Worm (Caenorhabditis elegans) whole organism, L3 larva: ENCODE data around the gene C34C12.6.

ENCODE experiments used
- R02D3.7 ChIP-seq: fragments of 150-350 bp; optimal IDR thresholded peaks from 2 replicates; lab custom pipeline; 2014; ENCODE audit warnings: missing biosample characterization, missing genetic modification characterization
- ZK546.5 ChIP-seq: sonication (generic microtip); optimal IDR thresholded peaks from 2 replicates; lab custom pipeline; 2017; ENCODE audit warnings: missing biosample characterization, missing genetic modification characterization
- aly-2 ChIP-seq: fragments of 150-350 bp; optimal IDR thresholded peaks from 2 replicates; lab custom pipeline; 2014; ENCODE audit warnings: missing biosample characterization, missing genetic modification characterization
- ceh-16 ChIP-seq: sonication (generic microtip); optimal IDR thresholded peaks from 2 replicates; lab custom pipeline; 2017; ENCODE audit warnings: missing biosample characterization, missing genetic modification characterization
- ceh-28 ChIP-seq: fragments of 150-350 bp; optimal IDR thresholded peaks from 2 replicates; lab custom pipeline; 2014; ENCODE audit warnings: missing biosample characterization, missing genetic modification reagents, missing genetic modification characterization
- ceh-9 ChIP-seq: sonication (generic microtip); optimal IDR thresholded peaks from 2 replicates; lab custom pipeline; 2018; ENCODE audit warnings: missing biosample characterization, missing genetic modification characterization
- daf-12 ChIP-seq: fragments of 150-350 bp; optimal IDR thresholded peaks from 2 replicates; lab custom pipeline; 2014; ENCODE audit warnings: missing biosample characterization, missing genetic modification reagents, missing genetic modification characterization
- egl-27 ChIP-seq: sonication (generic microtip); optimal IDR thresholded peaks from 4 replicates; lab custom pipeline; 2017; ENCODE audit warnings: missing biosample characterization, missing genetic modification reagents, missing genetic modification characterization
- egl-5 ChIP-seq: fragments of 150-350 bp; optimal IDR thresholded peaks from 2 replicates; lab custom pipeline; 2017; ENCODE audit warnings: missing biosample characterization, missing genetic modification reagents, missing genetic modification characterization, inconsistent platforms
- elt-1 ChIP-seq: fragments of 150-350 bp; optimal IDR thresholded peaks from 2 replicates; lab custom pipeline; 2014; ENCODE audit warnings: missing biosample characterization, missing genetic modification characterization
- elt-2 ChIP-seq: sonication (generic microtip); optimal IDR thresholded peaks from 2 replicates; lab custom pipeline; 2016; ENCODE audit warnings: missing genetic modification reagents, mild to moderate bottlenecking, missing genetic modification characterization, missing compliant biosample characterization
- elt-3 ChIP-seq, 3 experiments: fragments of 150-350 bp in 1 of 3; sonication (generic microtip) in 2 of 3; optimal IDR thresholded peaks; 2 replicates in 2 of 3; 4 replicates in 1 of 3; lab custom pipeline; 2014 to 2017; ENCODE audit warnings: missing biosample characterization in 3 of 3, missing genetic modification characterization in 3 of 3
- eor-1 ChIP-seq, 2 experiments: fragments of 150-350 bp; optimal IDR thresholded peaks; 2 replicates each; lab custom pipeline; 2014 to 2018; ENCODE audit warnings: missing biosample characterization in 2 of 2, missing genetic modification characterization in 2 of 2
- fos-1 ChIP-seq: fragments of 150-350 bp; optimal IDR thresholded peaks from 2 replicates; lab custom pipeline; 2014; ENCODE audit warnings: missing biosample characterization, missing genetic modification characterization
- jun-1 ChIP-seq: fragments of 150-350 bp; optimal IDR thresholded peaks from 2 replicates; lab custom pipeline; 2014; ENCODE audit warnings: missing biosample characterization, missing genetic modification reagents, missing genetic modification characterization
- lin-39 ChIP-seq: fragments of 150-350 bp; optimal IDR thresholded peaks from 2 replicates; lab custom pipeline; 2018; ENCODE audit warnings: missing biosample characterization, missing genetic modification reagents, missing genetic modification characterization
- lsy-12 ChIP-seq: sonication (generic microtip); optimal IDR thresholded peaks from 2 replicates; lab custom pipeline; 2016; ENCODE audit warnings: mild to moderate bottlenecking, missing genetic modification characterization, missing compliant biosample characterization
- nfya-1 ChIP-seq: sonication (generic microtip); optimal IDR thresholded peaks from 2 replicates; lab custom pipeline; 2017; ENCODE audit warnings: missing genetic modification characterization, mild to moderate bottlenecking, missing compliant biosample characterization, antibody characterized with exemption, moderate library complexity; ENCODE audit not compliant: insufficient read depth
- nhr-11 ChIP-seq: fragments of 150-350 bp; optimal IDR thresholded peaks from 2 replicates; lab custom pipeline; 2014; ENCODE audit warnings: missing biosample characterization, missing genetic modification characterization
- nhr-12 ChIP-seq: fragments of 150-350 bp; optimal IDR thresholded peaks from 2 replicates; lab custom pipeline; 2014; ENCODE audit warnings: missing biosample characterization, missing genetic modification characterization
- nhr-23 ChIP-seq: fragments of 150-350 bp; optimal IDR thresholded peaks from 2 replicates; lab custom pipeline; 2014; ENCODE audit warnings: missing biosample characterization, missing genetic modification reagents, missing genetic modification characterization
- nhr-237 ChIP-seq: fragments of 150-350 bp; optimal IDR thresholded peaks from 2 replicates; lab custom pipeline; 2014; ENCODE audit warnings: missing biosample characterization, missing genetic modification characterization
- nhr-25 ChIP-seq: sonication (generic microtip); optimal IDR thresholded peaks from 2 replicates; lab custom pipeline; 2017; ENCODE audit warnings: missing biosample characterization, missing genetic modification characterization
- nhr-28 ChIP-seq: fragments of 150-350 bp; optimal IDR thresholded peaks from 2 replicates; lab custom pipeline; 2014; ENCODE audit warnings: missing biosample characterization, missing genetic modification characterization
- nhr-43 ChIP-seq: sonication (generic microtip); optimal IDR thresholded peaks from 2 replicates; lab custom pipeline; 2016; ENCODE audit warnings: mild to moderate bottlenecking, missing genetic modification characterization, missing compliant biosample characterization; ENCODE audit not compliant: poor library complexity, severe bottlenecking
- nhr-67 ChIP-seq: fragments of 150-350 bp; optimal IDR thresholded peaks from 2 replicates; lab custom pipeline; 2014; ENCODE audit warnings: missing biosample characterization, missing genetic modification characterization
- nhr-77 ChIP-seq: fragments of 150-350 bp; optimal IDR thresholded peaks from 2 replicates; lab custom pipeline; 2014; ENCODE audit warnings: missing biosample characterization, missing genetic modification characterization
- pha-4 ChIP-seq: fragments of 150-350 bp; optimal IDR thresholded peaks from 2 replicates; lab custom pipeline; 2014; ENCODE audit warnings: missing biosample characterization, missing genetic modification reagents, missing genetic modification characterization
- pqm-1 ChIP-seq: fragments of 150-350 bp; optimal IDR thresholded peaks from 2 replicates; lab custom pipeline; 2017; ENCODE audit warnings: missing biosample characterization, missing genetic modification characterization, inconsistent platforms
- sea-2 ChIP-seq: fragments of 150-350 bp; sonication (generic microtip); optimal IDR thresholded peaks from 4 replicates; lab custom pipeline; 2014; ENCODE audit warnings: missing biosample characterization, missing genetic modification reagents, missing genetic modification characterization
- skn-1 ChIP-seq: fragments of 150-350 bp; optimal IDR thresholded peaks from 2 replicates; lab custom pipeline; 2014; ENCODE audit warnings: missing biosample characterization, missing genetic modification characterization
- snpc-4 ChIP-seq: fragments of 150-350 bp; optimal IDR thresholded peaks from 2 replicates; lab custom pipeline; 2014; ENCODE audit warnings: missing biosample characterization, missing genetic modification characterization
- unc-39 ChIP-seq: sonication (generic microtip); optimal IDR thresholded peaks from 4 replicates; lab custom pipeline; 2017; ENCODE audit warnings: missing biosample characterization, missing genetic modification characterization
- zag-1 ChIP-seq: fragments of 150-350 bp; optimal IDR thresholded peaks from 2 replicates; lab custom pipeline; 2014; ENCODE audit warnings: missing biosample characterization, missing genetic modification characterization

The C34C12.6 gene

ce11 chrIII:3482291-3482690, at the start of gene C34C12.6:
C34C12.6 (plus strand) TSS chrIII:3482591.
- TF ChIP-seq nhr-43 (tag; lab: Kevin White, UChicago) (no peak), pha-4 (no peak), nhr-237 (tag; lab: Kevin White, UChicago) (no peak), unc-39 (no peak), eor-1 (tag; optimal IDR thresholded peaks at IDR 0.05; lab: Kevin White, UChicago) (no peak), fos-1 (tag; lab: Kevin White, UChicago) (no peak), R02D3.7 (no peak), snpc-4 (tag; lab: Kevin White, UChicago) (no peak), elt-1 (tag; lab: Kevin White, UChicago) (no peak), lsy-12 (tag; lab: Kevin White, UChicago) (no peak), ceh-16 (tag; lab: Kevin White, UChicago) (no peak), elt-2 (tag; lab: Kevin White, UChicago) (no peak), skn-1 (tag; lab: Kevin White, UChicago) (no peak), zag-1 (tag; lab: Kevin White, UChicago) (no peak), nhr-67 (no peak)

ce11 chrIII:3435152-3435551, 47.2 kb upstream of the C34C12.6 start:
- TF ChIP-seq unc-39 (no peak), pha-4 (no peak), elt-2 (tag; lab: Kevin White, UChicago) (peak; percentile 51), ceh-28 (tag; lab: Kevin White, UChicago) (peak; percentile 61), nhr-11 (no peak), nhr-23 (tag; lab: Kevin White, UChicago) (peak; percentile 88), lsy-12 (tag; lab: Kevin White, UChicago) (no peak), snpc-4 (tag; lab: Kevin White, UChicago) (no peak), elt-3 (tag; optimal IDR thresholded peaks at IDR 0.05; lab: Kevin White, UChicago) (peak; percentile 4 to 89 (median 28)), egl-5 (tag; lab: Kevin White, UChicago) (no peak), fos-1 (tag; lab: Kevin White, UChicago) (no peak), nhr-43 (tag; lab: Kevin White, UChicago) (peak; percentile 61), pqm-1 (tag; lab: Kevin White, UChicago) (peak; percentile 23), jun-1 (no peak)
- TF ChIP-seq, all 47 proteins: peak for 6

ce11 chrIII:3437139-3437538, 45.3 kb upstream of the C34C12.6 start:
- no peak for TF ChIP-seq sea-2 (GFP tag; lab: Kevin White, UChicago)
- no peak for TF ChIP-seq aly-2
- TF ChIP-seq nhr-25 (tag; lab: Kevin White, UChicago): no peak
- no peak for TF ChIP-seq nhr-12 (tag; lab: Kevin White, UChicago)
- TF ChIP-seq lsy-12 (tag; lab: Kevin White, UChicago): no peak
- TF ChIP-seq nfya-1 (tag; lab: Kevin White, UChicago): peak; percentile 36
- no peak for TF ChIP-seq egl-27 (tag; lab: Kevin White, UChicago)
- no peak for TF ChIP-seq ZK546.5 (tag; lab: Kevin White, UChicago)
- TF ChIP-seq nhr-11: no peak
- peak; percentile 86 for TF ChIP-seq egl-5 (tag; lab: Kevin White, UChicago)
- peak; percentile 86 for TF ChIP-seq lin-39
- TF ChIP-seq R02D3.7: no peak
- no peak for TF ChIP-seq skn-1 (tag; lab: Kevin White, UChicago)
- TF ChIP-seq nhr-77 (tag; lab: Kevin White, UChicago): no peak
- no peak for TF ChIP-seq nhr-67
- no peak for TF ChIP-seq fos-1 (tag; lab: Kevin White, UChicago)
- peak; percentile 20 for TF ChIP-seq elt-1 (tag; lab: Kevin White, UChicago)
- no peak for TF ChIP-seq nhr-28 (tag; lab: Kevin White, UChicago)

- TF ChIP-seq nfya-1 (tag; lab: Kevin White, UChicago) (no peak), nhr-77 (tag; lab: Kevin White, UChicago) (no peak), nhr-237 (tag; lab: Kevin White, UChicago) (no peak), ceh-9 (tag; lab: Kevin White, UChicago) (no peak), aly-2 (no peak), daf-12 (tag; lab: Kevin White, UChicago) (no peak)
- TF ChIP-seq, all 47 proteins: peak for 0
Observed at ce11 chrIII:3444139-3444538, 38.3 kb upstream of the C34C12.6 start, which contains the start of gene spe-41. spe-41 (minus strand) TSS chrIII:3444210.
